Worm (Caenorhabditis elegans) whole organism, L4 larva: ENCODE data around the gene vps-54.
A peak's percentile ranks its signal among the peaks of the same experiment; 100 is the strongest.

Experiments
- F10B5.3 ChIP-seq: sonication (generic microtip); optimal IDR thresholded peaks from 2 replicates; lab custom pipeline; 2016; ENCODE audit warnings: mild to moderate bottlenecking, missing genetic modification characterization, missing compliant biosample characterization
- F26F4.8 ChIP-seq: fragments of 200-800 bp; sonication (Bioruptor generic); conservative IDR thresholded peaks from 2 replicates; pipeline ENCODE4 v1.3.6; 2022; ENCODE audit warnings: missing genetic modification characterization, missing compliant biosample characterization
- T20F7.1 ChIP-seq: fragments of 200-800 bp; sonication (Bioruptor generic); optimal IDR thresholded peaks from 2 replicates; lab custom pipeline; 2018; ENCODE audit warnings: mild to moderate bottlenecking, missing genetic modification characterization, missing compliant biosample characterization
- T26A8.4 ChIP-seq: fragments of 200-800 bp; sonication (Bioruptor generic); IDR thresholded peaks from 2 replicates; pipeline ENCODE4 v1.3.6; 2022; ENCODE audit warnings: missing genetic modification characterization, missing compliant biosample characterization
- Y75B8A.6 ChIP-seq: fragments of 200-800 bp; sonication (Bioruptor generic); IDR thresholded peaks from 2 replicates; pipeline ENCODE4 v1.3.6; 2022; ENCODE audit warnings: missing genetic modification reagents, missing genetic modification characterization, missing compliant biosample characterization
- aha-1 ChIP-seq: fragments of 150-350 bp; peaks from one replicate; lab custom pipeline; 2014; ENCODE audit warnings: missing biosample characterization, missing genetic modification characterization
- ces-1 ChIP-seq: fragments of 150-350 bp; sonication (generic microtip); optimal IDR thresholded peaks from 4 replicates; lab custom pipeline; 2014; ENCODE audit warnings: missing biosample characterization, missing genetic modification reagents, missing genetic modification characterization
- ctbp-1 ChIP-seq: fragments of 200-800 bp; sonication (Bioruptor generic); IDR thresholded peaks from 2 replicates; pipeline ENCODE4 v1.3.6; 2022; ENCODE audit warnings: missing genetic modification reagents, missing genetic modification characterization, missing compliant biosample characterization
- daf-16 ChIP-seq, 3 experiments: sonication (generic microtip); optimal IDR thresholded peaks; 2 replicates each; lab custom pipeline; 2016 to 2017; ENCODE audit warnings: missing genetic modification characterization in 3 of 3, missing genetic modification reagents in 3 of 3, mild to moderate bottlenecking in 2 of 3, missing compliant biosample characterization in 2 of 3, missing biosample characterization in 1 of 3, moderate library complexity in 1 of 3
- daf-19 ChIP-seq: fragments of 200-800 bp; sonication (Bioruptor generic); conservative IDR thresholded peaks from 2 replicates; pipeline ENCODE4 v1.3.6; 2022; ENCODE audit warnings: missing genetic modification characterization, missing compliant biosample characterization
- daf-8 ChIP-seq: fragments of 200-800 bp; sonication (Bioruptor generic); IDR thresholded peaks from 2 replicates; pipeline ENCODE4 v1.3.6; 2022; ENCODE audit warnings: missing genetic modification characterization, missing compliant biosample characterization
- dmd-6 ChIP-seq: fragments of 200-800 bp; sonication (Bioruptor generic); IDR thresholded peaks from 2 replicates; pipeline ENCODE4 v1.3.6; 2022; ENCODE audit warnings: missing genetic modification reagents, missing genetic modification characterization, missing compliant biosample characterization
- dmd-8 ChIP-seq: fragments of 200-800 bp; sonication (Bioruptor generic); IDR thresholded peaks from 2 replicates; pipeline ENCODE4 v1.3.6; 2022; ENCODE audit warnings: missing genetic modification characterization, missing compliant biosample characterization
- dve-1 ChIP-seq: sonication (generic microtip); optimal IDR thresholded peaks from 2 replicates; lab custom pipeline; 2017; ENCODE audit warnings: antibody characterized with exemption, mild to moderate bottlenecking, missing genetic modification characterization, missing compliant biosample characterization; ENCODE audit not compliant: insufficient read depth
- egl-43 ChIP-seq: fragments of 200-800 bp; sonication (Bioruptor generic); IDR thresholded peaks from 2 replicates; pipeline ENCODE4 v1.3.6; 2022; ENCODE audit warnings: missing genetic modification reagents, missing genetic modification characterization, missing compliant biosample characterization
- fos-1 ChIP-seq: fragments of 150-350 bp; optimal IDR thresholded peaks from 2 replicates; lab custom pipeline; 2014; ENCODE audit warnings: missing biosample characterization, missing genetic modification characterization
- gei-8 ChIP-seq: fragments of 200-800 bp; sonication (Bioruptor generic); optimal IDR thresholded peaks from 2 replicates; lab custom pipeline; 2018; ENCODE audit warnings: mild to moderate bottlenecking, missing genetic modification characterization, missing compliant biosample characterization
- hif-1 ChIP-seq, 2 experiments: sonication (generic microtip); optimal IDR thresholded peaks; 2 replicates each; lab custom pipeline; 2016 to 2017; ENCODE audit warnings: missing compliant biosample characterization in 2 of 2, missing genetic modification characterization in 2 of 2, missing genetic modification reagents in 2 of 2, missing genotype in 2 of 2, mild to moderate bottlenecking in 1 of 2
- hlh-11 ChIP-seq: fragments of 200-800 bp; sonication (Bioruptor generic); optimal IDR thresholded peaks from 2 replicates; lab custom pipeline; 2018; ENCODE audit warnings: mild to moderate bottlenecking, missing genetic modification characterization, missing compliant biosample characterization
- hlh-30 ChIP-seq: sonication (generic microtip); optimal IDR thresholded peaks from 2 replicates; lab custom pipeline; 2017; ENCODE audit warnings: antibody characterized with exemption, mild to moderate bottlenecking, missing genetic modification characterization, missing compliant biosample characterization; ENCODE audit not compliant: insufficient read depth
- hmg-1.1 ChIP-seq: fragments of 200-800 bp; sonication (Bioruptor generic); IDR thresholded peaks from 2 replicates; pipeline ENCODE4 v1.3.6; 2022; ENCODE audit warnings: missing genetic modification reagents, missing genetic modification characterization, missing compliant biosample characterization
- lim-7 ChIP-seq: fragments of 200-800 bp; sonication (Bioruptor generic); IDR thresholded peaks from 2 replicates; pipeline ENCODE4 v1.3.6; 2022; ENCODE audit warnings: missing genetic modification characterization, missing compliant biosample characterization
- lin-1 ChIP-seq: fragments of 200-800 bp; sonication (Bioruptor generic); IDR thresholded peaks from 2 replicates; pipeline ENCODE4 v1.3.6; 2022; ENCODE audit warnings: missing genetic modification reagents, missing genetic modification characterization, missing compliant biosample characterization
- lir-3 ChIP-seq: sonication (generic microtip); optimal IDR thresholded peaks from 2 replicates; lab custom pipeline; 2016; ENCODE audit warnings: mild to moderate bottlenecking, missing genetic modification characterization, missing compliant biosample characterization
- mdl-1 ChIP-seq, 2 experiments: fragments of 150-350 bp in 1 of 2; sonication (generic microtip) in 1 of 2; optimal IDR thresholded peaks; 2 replicates each; lab custom pipeline; 2014 to 2017; ENCODE audit warnings: missing biosample characterization in 2 of 2, missing genetic modification characterization in 2 of 2
- nhr-102 ChIP-seq: sonication (generic microtip); optimal IDR thresholded peaks from 2 replicates; lab custom pipeline; 2016; ENCODE audit warnings: mild to moderate bottlenecking, missing genetic modification characterization, moderate library complexity, missing compliant biosample characterization
- nhr-111 ChIP-seq: fragments of 200-800 bp; sonication (Bioruptor generic); optimal IDR thresholded peaks from 2 replicates; lab custom pipeline; 2018; ENCODE audit warnings: mild to moderate bottlenecking, missing genetic modification characterization, missing compliant biosample characterization
- nhr-28 ChIP-seq: fragments of 150-350 bp; optimal IDR thresholded peaks from 2 replicates; lab custom pipeline; 2014; ENCODE audit warnings: missing biosample characterization, missing genetic modification characterization
- nhr-42 ChIP-seq: fragments of 200-800 bp; sonication (Bioruptor generic); IDR thresholded peaks from 2 replicates; pipeline ENCODE4 v1.3.6; 2022; ENCODE audit warnings: missing genetic modification characterization, missing compliant biosample characterization
- nhr-6 ChIP-seq: fragments of 150-350 bp; optimal IDR thresholded peaks from 2 replicates; lab custom pipeline; 2014; ENCODE audit warnings: missing biosample characterization, missing genetic modification characterization
- nhr-77 ChIP-seq: fragments of 150-350 bp; optimal IDR thresholded peaks from 2 replicates; lab custom pipeline; 2014; ENCODE audit warnings: missing biosample characterization, missing genetic modification characterization
- pha-4 ChIP-seq, 2 experiments: fragments of 150-350 bp in 1 of 2; fragments of 200-800 bp in 1 of 2; sonication (Bioruptor generic) in 1 of 2; IDR thresholded peaks in 1 of 2; optimal IDR thresholded peaks in 1 of 2; 2 replicates each; pipeline versions ENCODE4 v1.3.6 to Lab custom; 2014 to 2022; ENCODE audit warnings: missing genetic modification characterization in 2 of 2, missing genetic modification reagents in 2 of 2, missing biosample characterization in 1 of 2, missing compliant biosample characterization in 1 of 2
- php-3 ChIP-seq: fragments of 200-800 bp; sonication (Bioruptor generic); IDR thresholded peaks from 2 replicates; pipeline ENCODE4 v1.3.6; 2022; ENCODE audit warnings: missing genetic modification reagents, missing genetic modification characterization, missing compliant biosample characterization
- pqm-1 ChIP-seq: sonication (generic microtip); optimal IDR thresholded peaks from 2 replicates; lab custom pipeline; 2017; ENCODE audit warnings: missing biosample characterization, missing genetic modification characterization
- saeg-2 ChIP-seq: fragments of 200-800 bp; sonication (Bioruptor generic); IDR thresholded peaks from 2 replicates; pipeline ENCODE4 v1.3.6; 2022; ENCODE audit warnings: missing genetic modification reagents, missing genetic modification characterization, missing compliant biosample characterization
- snpc-4 ChIP-seq: fragments of 150-350 bp; optimal IDR thresholded peaks from 2 replicates; lab custom pipeline; 2014; ENCODE audit warnings: missing biosample characterization, missing genetic modification characterization
- tag-97 ChIP-seq: fragments of 200-800 bp; sonication (Bioruptor generic); IDR thresholded peaks from 2 replicates; pipeline ENCODE4 v1.3.6; 2022; ENCODE audit warnings: missing genetic modification characterization, missing compliant biosample characterization
- unc-130 ChIP-seq: sonication (generic microtip); optimal IDR thresholded peaks from 2 replicates; lab custom pipeline; 2016; ENCODE audit warnings: missing genetic modification reagents, missing genetic modification characterization, missing compliant biosample characterization
- unc-62 ChIP-seq, 3 experiments: fragments of 150-350 bp in 1 of 3; sonication (generic microtip); optimal IDR thresholded peaks in 2 of 3; peaks in 1 of 3; 1 replicate in 1 of 3; 2 replicates in 2 of 3; lab custom pipeline; 2014 to 2017; ENCODE audit warnings: missing biosample characterization in 3 of 3, missing genetic modification characterization in 3 of 3, missing genetic modification reagents in 3 of 3, missing genotype in 1 of 3
- vab-7 ChIP-seq: fragments of 200-800 bp; sonication (Bioruptor generic); IDR thresholded peaks from 2 replicates; pipeline ENCODE4 v1.3.6; 2022; ENCODE audit warnings: missing genetic modification reagents, missing genetic modification characterization, missing compliant biosample characterization
- zip-11 ChIP-seq: fragments of 200-800 bp; sonication (Bioruptor generic); IDR thresholded peaks from 2 replicates; pipeline ENCODE4 v1.3.6; 2022; ENCODE audit warnings: missing genetic modification characterization, missing compliant biosample characterization
- ztf-11 ChIP-seq: fragments of 150-350 bp; optimal IDR thresholded peaks from 2 replicates; lab custom pipeline; 2014; ENCODE audit warnings: missing biosample characterization, missing genetic modification characterization
- ztf-7 ChIP-seq: fragments of 150-350 bp; optimal IDR thresholded peaks from 2 replicates; lab custom pipeline; 2014; ENCODE audit warnings: missing biosample characterization, missing genetic modification characterization

The vps-54 gene

ce11 chrV:10592479-10592878, 16.3 kb upstream of the vps-54 start, which contains the start of gene T21C9.9:
TSS of gene T21C9.9 (minus strand) at chrV:10592579.
- no peak for TF ChIP-seq dmd-8 (GFP tag; lab: Robert Waterston, UW)
- TF ChIP-seq nhr-111 (GFP tag; lab: Kevin White, UChicago) = no peak
- no peak for TF ChIP-seq nhr-77 (tag; lab: Kevin White, UChicago)
- no peak for TF ChIP-seq ces-1 (GFP tag; lab: Kevin White, UChicago)
- TF ChIP-seq tag-97 (GFP tag; lab: Robert Waterston, UW) = no peak
- TF ChIP-seq pqm-1 (tag; lab: Kevin White, UChicago) = no peak
- no peak for TF ChIP-seq Y75B8A.6
- TF ChIP-seq vab-7 (GFP tag; lab: Robert Waterston, UW) = no peak
- TF ChIP-seq nhr-6 (tag; lab: Kevin White, UChicago) = no peak
- TF ChIP-seq lim-7 (GFP tag; lab: Robert Waterston, UW) = no peak
- TF ChIP-seq gei-8 (GFP tag; lab: Kevin White, UChicago) = no peak
- no peak for TF ChIP-seq fos-1
- no peak for TF ChIP-seq aha-1 (tag; lab: Kevin White, UChicago)
- TF ChIP-seq F26F4.8 = no peak
- TF ChIP-seq, all 104 proteins: peak for 0

- peak; percentile 21 for TF ChIP-seq T20F7.1 (GFP tag; lab: Kevin White, UChicago)
- peak; percentile 49 for TF ChIP-seq nhr-28 (tag; lab: Kevin White, UChicago)
- TF ChIP-seq ctbp-1 (GFP tag; lab: Robert Waterston, UW) = no peak
- TF ChIP-seq nhr-77 (tag; lab: Kevin White, UChicago) = peak; percentile 72
- TF ChIP-seq ztf-7 = peak; percentile 72
- TF ChIP-seq hlh-30 (tag; lab: Kevin White, UChicago) = peak; percentile 14
- peak; percentile 60 for TF ChIP-seq php-3 (GFP tag; lab: Robert Waterston, UW)
- no peak for TF ChIP-seq pha-4 (GFP tag; IDR thresholded peaks at IDR 0.05; lab: Robert Waterston, UW)
- TF ChIP-seq pha-4 (tag; optimal IDR thresholded peaks at IDR 0.05; lab: Kevin White, UChicago) = no peak
- peak; percentile 4 for TF ChIP-seq nhr-102
- TF ChIP-seq F10B5.3 (tag; lab: Kevin White, UChicago) = no peak
- TF ChIP-seq lir-3 (tag; lab: Kevin White, UChicago) = no peak
- 0 out of 2 replicates have a peak, but pooled peaks have one; percentile 18 for TF ChIP-seq dmd-6 (GFP tag; lab: Robert Waterston, UW)
- TF ChIP-seq mdl-1 (tag; optimal IDR thresholded peaks at IDR 0.05; lab: Kevin White, UChicago) = peak in 1 of 2 experiments; percentile 35
- TF ChIP-seq unc-62 (GFP tag; optimal IDR thresholded peaks at IDR 0.05 in 1 of 2; lab: Kevin White, UChicago) = peak in 1 of 2 experiments; percentile 95
- no peak for TF ChIP-seq unc-62 (tag; optimal IDR thresholded peaks at IDR 0.05; lab: Kevin White, UChicago)
- TF ChIP-seq hlh-11 (tag; lab: Kevin White, UChicago) = peak; percentile 52
- peak in 1 of 2 experiments; percentile 74 for TF ChIP-seq hif-1 (tag; optimal IDR thresholded peaks at IDR 0.05; lab: Kevin White, UChicago)
- no peak for TF ChIP-seq lim-7 (GFP tag; lab: Robert Waterston, UW)
- no peak for TF ChIP-seq hmg-1.1 (GFP tag; lab: Robert Waterston, UW)
- no peak for TF ChIP-seq daf-16 (GFP tag; optimal IDR thresholded peaks at IDR 0.05; lab: Kevin White, UChicago)
- peak; percentile 50 for TF ChIP-seq daf-16 (tag; optimal IDR thresholded peaks at IDR 0.05; lab: Kevin White, UChicago)
- TF ChIP-seq aha-1 (tag; lab: Kevin White, UChicago) = peak; percentile 37
- TF ChIP-seq dve-1 (tag; lab: Kevin White, UChicago) = peak; percentile 78
- TF ChIP-seq, all 104 proteins: peak for 15
These were observed 13.7 kb upstream of the vps-54 start, which contains the start of gene ttr-23 for ce11 chrV:10589774-10590528. TSS of gene ttr-23 (minus strand) at chrV:10589860.

DNA sequence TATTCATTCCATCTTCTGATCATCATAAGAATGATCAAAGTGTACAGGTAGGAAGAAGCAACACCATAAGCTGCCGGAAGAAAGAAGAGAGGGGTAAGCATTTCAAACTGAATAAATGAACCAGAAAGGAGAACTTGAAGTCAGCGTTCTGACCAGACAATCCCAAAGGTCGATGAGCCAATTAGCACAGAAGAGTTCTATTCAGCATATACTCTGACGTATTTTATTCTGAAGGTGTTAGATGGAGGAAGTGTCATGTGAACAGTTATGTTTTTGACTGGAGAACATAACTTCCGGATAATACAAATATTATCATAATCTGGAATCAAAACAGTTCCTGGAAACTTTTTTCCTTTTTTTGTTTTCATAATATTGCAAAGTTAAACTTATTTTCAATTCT, 12.5 kb upstream of the vps-54 start, which contains the start of gene srg-32:
Gene srg-32 (minus strand): TSS at position 101 of the 400 bp plus-strand sequence.
- no peak for TF ChIP-seq pqm-1 (tag; lab: Kevin White, UChicago)
- no peak for TF ChIP-seq hmg-1.1 (GFP tag; lab: Robert Waterston, UW)
- no peak for TF ChIP-seq ctbp-1 (GFP tag; lab: Robert Waterston, UW)
- TF ChIP-seq nhr-77 (tag; lab: Kevin White, UChicago) = no peak
- TF ChIP-seq lin-1 (GFP tag; lab: Robert Waterston, UW) = no peak
- no peak for TF ChIP-seq saeg-2 (GFP tag; lab: Robert Waterston, UW)
- TF ChIP-seq T26A8.4 (GFP tag; lab: Robert Waterston, UW) = no peak
- TF ChIP-seq snpc-4 (tag; lab: Kevin White, UChicago) = no peak
- TF ChIP-seq unc-62 (GFP tag; optimal IDR thresholded peaks at IDR 0.05 in 1 of 2; lab: Kevin White, UChicago) = no peak
- no peak for TF ChIP-seq unc-62 (tag; optimal IDR thresholded peaks at IDR 0.05; lab: Kevin White, UChicago)
- TF ChIP-seq zip-11 (GFP tag; lab: Robert Waterston, UW) = no peak
- TF ChIP-seq egl-43 (GFP tag; lab: Robert Waterston, UW) = no peak
- no peak for TF ChIP-seq ztf-11
- TF ChIP-seq daf-19 = no peak
- TF ChIP-seq unc-130 (GFP tag; lab: Kevin White, UChicago) = no peak
- TF ChIP-seq nhr-42 (GFP tag; lab: Robert Waterston, UW) = no peak
- TF ChIP-seq daf-8 (GFP tag; lab: Robert Waterston, UW) = no peak
